Worm (Caenorhabditis elegans) whole organism, late embryonic: ENCODE measurements around the gene Y57G11C.1144.

ENCODE experiments used
- C38D4.7 ChIP-seq: fragments of 200-800 bp; sonication (Bioruptor generic); optimal IDR thresholded peaks from 2 replicates; lab custom pipeline; 2018; ENCODE audit warnings: mild to moderate bottlenecking, missing genetic modification characterization, moderate library complexity, missing compliant biosample characterization
- ceh-19 ChIP-seq: fragments of 200-800 bp; sonication (Bioruptor generic); optimal IDR thresholded peaks from 2 replicates; lab custom pipeline; 2018; ENCODE audit warnings: mild to moderate bottlenecking, missing genetic modification characterization, missing compliant biosample characterization
- nhr-11 ChIP-seq: fragments of 150-350 bp; optimal IDR thresholded peaks from 2 replicates; lab custom pipeline; 2014; ENCODE audit warnings: missing biosample characterization, missing genetic modification characterization
- pax-1 ChIP-seq: fragments of 150-350 bp; optimal IDR thresholded peaks from 2 replicates; lab custom pipeline; 2014; ENCODE audit warnings: missing biosample characterization, missing genetic modification characterization
- ttx-3 ChIP-seq: sonication (generic microtip); optimal IDR thresholded peaks from 2 replicates; lab custom pipeline; 2016; ENCODE audit warnings: missing genetic modification reagents, missing genetic modification characterization, missing compliant biosample characterization
- unc-55 ChIP-seq: sonication (generic microtip); optimal IDR thresholded peaks from 2 replicates; lab custom pipeline; 2017; ENCODE audit warnings: missing biosample characterization, missing genetic modification reagents, missing genetic modification characterization

ce11 chrIV:14956693-14957281 is 19.7 kb downstream of the Y57G11C.1144 start:
- TF ChIP-seq ceh-19 (no peak), ttx-3 (tag; lab: Kevin White, UChicago) (no peak), unc-55 (GFP tag; lab: Kevin White, UChicago) (no peak), nhr-11 (tag; lab: Kevin White, UChicago) (no peak), pax-1 (tag; lab: Kevin White, UChicago) (no peak), C38D4.7 (no peak)
